Fruit fly (Drosophila melanogaster) S2 (cell line): ENCODE measurements around the gene CG8671.

Source experiments
- CG8478 ChIP-seq: fragments of >200 bp; optimal IDR thresholded peaks from 2 replicates; lab custom pipeline; 2018
- CTCF ChIP-seq, 2 experiments: fragments of >200 bp; optimal IDR thresholded peaks; 2 replicates each; lab custom pipeline; 2018

CG8671 gene

DNA sequence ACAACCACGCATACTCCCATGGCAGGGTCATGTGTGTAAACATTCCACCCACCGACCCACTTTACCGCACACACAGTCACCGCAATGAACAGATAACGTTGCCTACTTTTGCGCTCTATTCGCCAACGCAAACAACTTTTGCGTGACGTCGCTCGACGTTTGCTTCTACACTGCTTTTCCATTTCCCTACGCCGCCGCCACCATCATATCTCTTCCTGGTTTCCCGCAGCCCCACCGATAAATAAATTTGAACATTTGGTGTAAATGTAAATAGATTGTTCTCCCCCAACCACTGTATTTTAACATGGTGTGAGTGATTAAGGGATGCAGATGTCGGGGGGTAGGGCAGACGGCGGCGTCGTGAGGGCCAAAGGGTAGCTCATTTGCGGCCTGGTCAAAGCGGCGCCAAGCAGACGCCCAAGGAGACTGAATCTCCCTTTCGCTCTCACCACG is 61.7 kb downstream of the CG8671 start:
- no peak for TF ChIP-seq CTCF (optimal IDR thresholded peaks at IDR 0.05; lab: Kevin White, UChicago)
- no peak for TF ChIP-seq CG8478 (lab: Kevin White, UChicago)

DNA sequence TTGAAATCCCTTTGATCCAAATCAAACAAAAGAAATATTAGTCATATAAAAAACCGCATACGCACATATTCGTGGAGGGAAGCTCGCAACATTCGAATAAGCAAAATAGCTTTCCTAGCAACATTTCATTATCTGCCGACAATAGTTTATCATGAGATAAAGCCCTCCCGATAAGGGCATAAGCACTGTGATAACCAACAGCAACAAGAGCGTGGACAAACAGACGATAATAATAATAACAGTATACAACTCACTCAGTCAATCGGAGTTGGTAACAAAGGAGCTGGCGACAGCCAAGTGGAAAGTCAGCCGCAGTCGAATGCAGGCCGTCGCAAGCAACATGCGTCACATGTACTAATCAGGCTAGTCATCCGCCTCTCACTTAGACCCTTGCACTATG is 66.6 kb downstream of the CG8671 start:
- TF ChIP-seq CTCF (optimal IDR thresholded peaks at IDR 0.05; lab: Kevin White, UChicago) (no peak), CG8478 (lab: Kevin White, UChicago) (no peak)

DNA sequence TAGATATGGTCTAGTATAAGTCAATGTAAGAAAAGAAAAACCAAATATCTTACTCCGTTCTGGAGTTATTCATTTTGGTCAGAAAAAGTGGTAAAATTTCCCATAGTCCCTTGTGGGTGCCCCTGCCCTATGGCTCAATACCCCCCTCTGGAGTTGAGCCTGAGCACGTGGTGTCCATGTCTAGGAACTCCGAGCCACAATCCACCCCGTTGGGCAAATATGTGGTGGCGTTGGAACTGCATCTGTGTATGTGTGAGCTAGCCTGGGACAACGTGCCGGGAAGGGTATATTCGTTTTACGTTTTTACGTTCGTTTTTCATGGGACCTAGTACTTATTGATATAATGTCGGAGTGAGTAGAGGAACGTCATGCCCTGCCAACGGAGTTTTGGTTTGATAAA is 68.1 kb downstream of the CG8671 start:
- TF ChIP-seq CTCF (optimal IDR thresholded peaks at IDR 0.05; lab: Kevin White, UChicago), result no peak
- no peak for TF ChIP-seq CG8478 (lab: Kevin White, UChicago)

DNA sequence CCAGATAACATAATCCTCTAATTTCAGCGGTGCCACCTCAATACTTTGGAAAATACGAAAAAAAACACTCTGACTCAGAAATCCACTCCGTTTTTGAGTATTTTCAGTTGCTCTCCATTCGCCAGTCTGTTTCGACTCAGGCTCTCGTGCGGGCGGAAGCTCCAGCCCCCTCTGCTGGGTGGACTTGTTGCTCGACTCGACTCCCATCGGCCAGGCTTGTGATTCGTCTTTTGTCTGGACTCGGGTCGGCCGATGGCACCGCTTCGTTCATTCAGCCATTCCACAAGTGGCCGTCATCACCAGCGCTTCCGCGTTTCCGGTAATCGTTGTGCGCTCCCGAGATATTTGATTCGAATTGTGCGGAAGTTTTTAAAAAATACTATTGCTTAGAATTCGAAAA is 68.7 kb downstream of the CG8671 start, which contains the start of gene dimm:
TSS of gene dimm (plus strand) at position 255 of the 400 bp plus-strand sequence.
- TF ChIP-seq CTCF (optimal IDR thresholded peaks at IDR 0.05; lab: Kevin White, UChicago) (no peak), CG8478 (lab: Kevin White, UChicago) (no peak)
